Worm (Caenorhabditis elegans) whole organism, L4 larva: ENCODE data around the gene lron-13.
A peak's percentile ranks its signal among the peaks of the same experiment; 100 is the strongest.

ENCODE experiments used
- F26F4.8 ChIP-seq: fragments of 200-800 bp; sonication (Bioruptor generic); conservative IDR thresholded peaks from 2 replicates; pipeline ENCODE4 v1.3.6; 2022; ENCODE audit warnings: missing genetic modification characterization, missing compliant biosample characterization
- F44E2.7 ChIP-seq: fragments of 200-800 bp; sonication (Bioruptor generic); IDR thresholded peaks from 2 replicates; pipeline ENCODE4 v2.1.2; 2022; ENCODE audit warnings: missing genetic modification characterization, missing compliant biosample characterization
- F49E8.2 ChIP-seq: sonication (generic microtip); optimal IDR thresholded peaks from 2 replicates; lab custom pipeline; 2016; ENCODE audit warnings: missing compliant biosample characterization, mild to moderate bottlenecking, missing genetic modification characterization, borderline replicate concordance
- Y48G9A.11 ChIP-seq: fragments of 200-800 bp; sonication (Bioruptor generic); IDR thresholded peaks from 2 replicates; pipeline ENCODE4 v1.3.6; 2022; ENCODE audit warnings: missing genetic modification reagents, missing genetic modification characterization, missing compliant biosample characterization
- Y5F2A.4 ChIP-seq: fragments of 200-800 bp; sonication (Bioruptor generic); optimal IDR thresholded peaks from 2 replicates; lab custom pipeline; 2018; ENCODE audit warnings: mild to moderate bottlenecking, missing genetic modification characterization, missing compliant biosample characterization
- Y75B8A.6 ChIP-seq: fragments of 200-800 bp; sonication (Bioruptor generic); IDR thresholded peaks from 2 replicates; pipeline ENCODE4 v1.3.6; 2022; ENCODE audit warnings: missing genetic modification reagents, missing genetic modification characterization, missing compliant biosample characterization
- aha-1 ChIP-seq: fragments of 150-350 bp; peaks from one replicate; lab custom pipeline; 2014; ENCODE audit warnings: missing biosample characterization, missing genetic modification characterization
- aly-2 ChIP-seq: sonication (generic microtip); optimal IDR thresholded peaks from 2 replicates; lab custom pipeline; 2018; ENCODE audit warnings: missing biosample characterization, missing genetic modification characterization
- attf-4 ChIP-seq: sonication (generic microtip); optimal IDR thresholded peaks from 3 replicates; lab custom pipeline; 2017; ENCODE audit warnings: missing biosample characterization, missing genetic modification characterization
- ceh-28 ChIP-seq: fragments of 150-350 bp; optimal IDR thresholded peaks from 2 replicates; lab custom pipeline; 2014; ENCODE audit warnings: missing biosample characterization, missing genetic modification reagents, missing genetic modification characterization
- ceh-32 ChIP-seq: sonication (generic microtip); optimal IDR thresholded peaks from 2 replicates; lab custom pipeline; 2016; ENCODE audit warnings: mild to moderate bottlenecking, missing genetic modification characterization, missing compliant biosample characterization; ENCODE audit not compliant: poor library complexity
- ceh-82 ChIP-seq: sonication (generic microtip); optimal IDR thresholded peaks from 2 replicates; lab custom pipeline; 2017; ENCODE audit warnings: missing biosample characterization, missing genetic modification characterization
- daf-19 ChIP-seq: fragments of 200-800 bp; sonication (Bioruptor generic); conservative IDR thresholded peaks from 2 replicates; pipeline ENCODE4 v1.3.6; 2022; ENCODE audit warnings: missing genetic modification characterization, missing compliant biosample characterization
- daf-8 ChIP-seq: fragments of 200-800 bp; sonication (Bioruptor generic); IDR thresholded peaks from 2 replicates; pipeline ENCODE4 v1.3.6; 2022; ENCODE audit warnings: missing genetic modification characterization, missing compliant biosample characterization
- dmd-6 ChIP-seq: fragments of 200-800 bp; sonication (Bioruptor generic); IDR thresholded peaks from 2 replicates; pipeline ENCODE4 v1.3.6; 2022; ENCODE audit warnings: missing genetic modification reagents, missing genetic modification characterization, missing compliant biosample characterization
- dmd-8 ChIP-seq: fragments of 200-800 bp; sonication (Bioruptor generic); IDR thresholded peaks from 2 replicates; pipeline ENCODE4 v1.3.6; 2022; ENCODE audit warnings: missing genetic modification characterization, missing compliant biosample characterization
- dpl-1 ChIP-seq: fragments of 150-350 bp; optimal IDR thresholded peaks from 2 replicates; lab custom pipeline; 2014; ENCODE audit warnings: missing biosample characterization, missing genetic modification reagents, missing genetic modification characterization
- duxl-1 ChIP-seq: sonication (generic microtip); optimal IDR thresholded peaks from 2 replicates; lab custom pipeline; 2016; ENCODE audit warnings: mild to moderate bottlenecking, missing genetic modification characterization, moderate library complexity, missing compliant biosample characterization; ENCODE audit not compliant: poor library complexity
- egl-27 ChIP-seq: sonication (generic microtip); optimal IDR thresholded peaks from 3 replicates; lab custom pipeline; 2017; ENCODE audit warnings: missing biosample characterization, missing genetic modification reagents, missing genetic modification characterization
- fos-1 ChIP-seq: fragments of 150-350 bp; optimal IDR thresholded peaks from 2 replicates; lab custom pipeline; 2014; ENCODE audit warnings: missing biosample characterization, missing genetic modification characterization
- hif-1 ChIP-seq, 2 experiments: sonication (generic microtip); optimal IDR thresholded peaks; 2 replicates each; lab custom pipeline; 2016 to 2017; ENCODE audit warnings: missing compliant biosample characterization in 2 of 2, missing genetic modification characterization in 2 of 2, missing genetic modification reagents in 2 of 2, missing genotype in 2 of 2, mild to moderate bottlenecking in 1 of 2
- hmg-1.1 ChIP-seq: fragments of 200-800 bp; sonication (Bioruptor generic); IDR thresholded peaks from 2 replicates; pipeline ENCODE4 v1.3.6; 2022; ENCODE audit warnings: missing genetic modification reagents, missing genetic modification characterization, missing compliant biosample characterization
- jun-1 ChIP-seq: fragments of 150-350 bp; optimal IDR thresholded peaks from 2 replicates; lab custom pipeline; 2014; ENCODE audit warnings: missing biosample characterization, missing genetic modification reagents, missing genetic modification characterization
- lim-7 ChIP-seq: fragments of 200-800 bp; sonication (Bioruptor generic); IDR thresholded peaks from 2 replicates; pipeline ENCODE4 v1.3.6; 2022; ENCODE audit warnings: missing genetic modification characterization, missing compliant biosample characterization
- lin-1 ChIP-seq: fragments of 200-800 bp; sonication (Bioruptor generic); IDR thresholded peaks from 2 replicates; pipeline ENCODE4 v1.3.6; 2022; ENCODE audit warnings: missing genetic modification reagents, missing genetic modification characterization, missing compliant biosample characterization
- lin-13 ChIP-seq: fragments of 150-350 bp; optimal IDR thresholded peaks from 2 replicates; lab custom pipeline; 2014; ENCODE audit warnings: missing biosample characterization, missing genetic modification reagents, missing genetic modification characterization
- lin-29 ChIP-seq: fragments of 200-800 bp; sonication (Bioruptor generic); IDR thresholded peaks from 2 replicates; pipeline ENCODE4 v1.3.6; 2022; ENCODE audit warnings: missing genetic modification reagents, missing genetic modification characterization, missing compliant biosample characterization
- lir-3 ChIP-seq: sonication (generic microtip); optimal IDR thresholded peaks from 2 replicates; lab custom pipeline; 2016; ENCODE audit warnings: mild to moderate bottlenecking, missing genetic modification characterization, missing compliant biosample characterization
- lsy-2 ChIP-seq, 2 experiments: fragments of 150-350 bp in 1 of 2; sonication (generic microtip) in 1 of 2; optimal IDR thresholded peaks; 2 replicates each; lab custom pipeline; 2014 to 2017; ENCODE audit warnings: missing biosample characterization in 2 of 2, missing genetic modification characterization in 2 of 2
- madf-5 ChIP-seq, 2 experiments: fragments of 200-800 bp; sonication (Bioruptor generic); IDR thresholded peaks; 2 replicates each; pipeline ENCODE4 v1.3.6; 2022; ENCODE audit warnings: missing compliant biosample characterization in 2 of 2, missing genetic modification characterization in 2 of 2
- mxl-3 ChIP-seq: fragments of 200-800 bp; sonication (Bioruptor generic); optimal IDR thresholded peaks from 2 replicates; lab custom pipeline; 2018; ENCODE audit warnings: mild to moderate bottlenecking, missing genetic modification characterization, missing compliant biosample characterization
- nhr-10 ChIP-seq: fragments of 150-350 bp; optimal IDR thresholded peaks from 2 replicates; lab custom pipeline; 2014; ENCODE audit warnings: missing biosample characterization, missing genetic modification characterization
- nhr-102 ChIP-seq: sonication (generic microtip); optimal IDR thresholded peaks from 2 replicates; lab custom pipeline; 2016; ENCODE audit warnings: mild to moderate bottlenecking, missing genetic modification characterization, moderate library complexity, missing compliant biosample characterization
- nhr-11 ChIP-seq: fragments of 150-350 bp; optimal IDR thresholded peaks from 2 replicates; lab custom pipeline; 2014; ENCODE audit warnings: missing biosample characterization, missing genetic modification characterization
- nhr-237 ChIP-seq: sonication (generic microtip); optimal IDR thresholded peaks from 2 replicates; lab custom pipeline; 2017; ENCODE audit warnings: missing biosample characterization, missing genetic modification characterization
- nhr-41 ChIP-seq: fragments of 200-800 bp; sonication (Bioruptor generic); IDR thresholded peaks from 2 replicates; pipeline ENCODE4 v1.3.6; 2022; ENCODE audit warnings: missing genetic modification reagents, missing genetic modification characterization, missing compliant biosample characterization
- nhr-6 ChIP-seq: fragments of 150-350 bp; optimal IDR thresholded peaks from 2 replicates; lab custom pipeline; 2014; ENCODE audit warnings: missing biosample characterization, missing genetic modification characterization
- nhr-76 ChIP-seq: fragments of 150-350 bp; optimal IDR thresholded peaks from 2 replicates; lab custom pipeline; 2014; ENCODE audit warnings: missing biosample characterization, missing genetic modification characterization
- nhr-77 ChIP-seq: fragments of 150-350 bp; optimal IDR thresholded peaks from 2 replicates; lab custom pipeline; 2014; ENCODE audit warnings: missing biosample characterization, missing genetic modification characterization
- pha-4 ChIP-seq, 2 experiments: fragments of 150-350 bp in 1 of 2; fragments of 200-800 bp in 1 of 2; sonication (Bioruptor generic) in 1 of 2; IDR thresholded peaks in 1 of 2; optimal IDR thresholded peaks in 1 of 2; 2 replicates each; pipeline versions ENCODE4 v1.3.6 to Lab custom; 2014 to 2022; ENCODE audit warnings: missing genetic modification characterization in 2 of 2, missing genetic modification reagents in 2 of 2, missing biosample characterization in 1 of 2, missing compliant biosample characterization in 1 of 2
- pqm-1 ChIP-seq: sonication (generic microtip); optimal IDR thresholded peaks from 2 replicates; lab custom pipeline; 2017; ENCODE audit warnings: missing biosample characterization, missing genetic modification characterization
- set-16 ChIP-seq: fragments of 200-800 bp; sonication (Bioruptor generic); IDR thresholded peaks from 2 replicates; pipeline ENCODE4 v1.3.6; 2022; ENCODE audit warnings: missing genetic modification reagents, missing genetic modification characterization, missing compliant biosample characterization
- skn-1 ChIP-seq: fragments of 150-350 bp; optimal IDR thresholded peaks from 2 replicates; lab custom pipeline; 2014; ENCODE audit warnings: missing biosample characterization, missing genetic modification characterization
- spr-3 ChIP-seq: fragments of 200-800 bp; sonication (Bioruptor generic); optimal IDR thresholded peaks from 2 replicates; lab custom pipeline; 2018; ENCODE audit warnings: mild to moderate bottlenecking, missing genetic modification characterization, missing compliant biosample characterization
- tag-97 ChIP-seq: fragments of 200-800 bp; sonication (Bioruptor generic); IDR thresholded peaks from 2 replicates; pipeline ENCODE4 v1.3.6; 2022; ENCODE audit warnings: missing genetic modification characterization, missing compliant biosample characterization
- unc-62 ChIP-seq, 3 experiments: fragments of 150-350 bp in 1 of 3; sonication (generic microtip); optimal IDR thresholded peaks in 2 of 3; peaks in 1 of 3; 1 replicate in 1 of 3; 2 replicates in 2 of 3; lab custom pipeline; 2014 to 2017; ENCODE audit warnings: missing biosample characterization in 3 of 3, missing genetic modification characterization in 3 of 3, missing genetic modification reagents in 3 of 3, missing genotype in 1 of 3
- vab-7 ChIP-seq: fragments of 200-800 bp; sonication (Bioruptor generic); IDR thresholded peaks from 2 replicates; pipeline ENCODE4 v1.3.6; 2022; ENCODE audit warnings: missing genetic modification reagents, missing genetic modification characterization, missing compliant biosample characterization
- zfp-3 ChIP-seq: fragments of 200-800 bp; sonication (Bioruptor generic); conservative IDR thresholded peaks from 2 replicates; pipeline ENCODE4 v1.3.6; 2022; ENCODE audit warnings: missing genetic modification reagents, missing genetic modification characterization, missing compliant biosample characterization
- zip-11 ChIP-seq: fragments of 200-800 bp; sonication (Bioruptor generic); IDR thresholded peaks from 2 replicates; pipeline ENCODE4 v1.3.6; 2022; ENCODE audit warnings: missing genetic modification characterization, missing compliant biosample characterization

Gene lron-13

DNA sequence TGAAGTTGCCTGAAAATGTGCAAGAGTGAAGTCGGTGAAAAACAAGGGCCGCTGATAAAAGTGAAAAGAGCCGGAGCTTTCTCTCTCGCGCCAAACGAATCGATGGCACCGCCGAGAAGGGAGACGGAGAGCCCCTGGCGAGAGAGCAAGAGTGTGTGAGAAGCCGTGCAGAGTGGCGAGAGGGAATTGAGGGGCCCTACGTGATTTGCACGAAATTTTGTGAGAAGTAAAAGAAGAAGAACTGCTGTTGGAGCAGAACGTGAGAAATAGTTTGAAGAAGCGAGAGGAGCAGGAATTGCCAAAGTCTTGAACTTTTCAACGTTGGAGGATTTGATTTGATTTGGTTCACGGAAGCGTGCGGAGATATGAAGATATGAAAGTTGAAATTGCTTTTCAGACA is 37.7 kb downstream of the lron-13 start, which contains the start of gene aldo-1 (continued):
- TF ChIP-seq attf-4 (tag; lab: Kevin White, UChicago) = no peak
- no peak for TF ChIP-seq duxl-1
- no peak for TF ChIP-seq nhr-11 (tag; lab: Kevin White, UChicago)
- TF ChIP-seq skn-1 (tag; lab: Kevin White, UChicago) = no peak
- TF ChIP-seq ceh-82 = no peak
- no peak for TF ChIP-seq nhr-6 (tag; lab: Kevin White, UChicago)
- TF ChIP-seq F26F4.8 = no peak
- TF ChIP-seq Y5F2A.4 (GFP tag; lab: Kevin White, UChicago) = no peak
- TF ChIP-seq lin-13 (GFP tag; lab: Kevin White, UChicago) = no peak
- TF ChIP-seq madf-5 (GFP tag; IDR thresholded peaks at IDR 0.05; lab: Robert Waterston, UW) = no peak
- TF ChIP-seq hmg-1.1 (GFP tag; lab: Robert Waterston, UW) = 0 out of 2 replicates have a peak, but pooled peaks have one; percentile 26
- no peak for TF ChIP-seq pqm-1
- TF ChIP-seq vab-7 (GFP tag; lab: Robert Waterston, UW) = no peak
- no peak for TF ChIP-seq nhr-237 (tag; lab: Kevin White, UChicago)
- no peak for TF ChIP-seq F49E8.2
- no peak for TF ChIP-seq Y75B8A.6 (GFP tag; lab: Robert Waterston, UW)
- TF ChIP-seq lin-1 (GFP tag; lab: Robert Waterston, UW) = no peak
- TF ChIP-seq nhr-102 = no peak
- TF ChIP-seq daf-19 = no peak
- TF ChIP-seq Y48G9A.11 = no peak
- no peak for TF ChIP-seq jun-1 (tag; lab: Kevin White, UChicago)
- no peak for TF ChIP-seq nhr-10 (tag; lab: Kevin White, UChicago)
- TF ChIP-seq fos-1 (tag; lab: Kevin White, UChicago) = no peak
- peak; percentile 79 to 99 for TF ChIP-seq hif-1 (tag; optimal IDR thresholded peaks at IDR 0.05; lab: Kevin White, UChicago)
- TF ChIP-seq unc-62 (GFP tag; optimal IDR thresholded peaks at IDR 0.05 in 1 of 2; lab: Kevin White, UChicago) = no peak
- TF ChIP-seq unc-62 (tag; optimal IDR thresholded peaks at IDR 0.05; lab: Kevin White, UChicago) = no peak
- TF ChIP-seq dmd-6 = no peak
- no peak for TF ChIP-seq egl-27 (tag; lab: Kevin White, UChicago)

DNA sequence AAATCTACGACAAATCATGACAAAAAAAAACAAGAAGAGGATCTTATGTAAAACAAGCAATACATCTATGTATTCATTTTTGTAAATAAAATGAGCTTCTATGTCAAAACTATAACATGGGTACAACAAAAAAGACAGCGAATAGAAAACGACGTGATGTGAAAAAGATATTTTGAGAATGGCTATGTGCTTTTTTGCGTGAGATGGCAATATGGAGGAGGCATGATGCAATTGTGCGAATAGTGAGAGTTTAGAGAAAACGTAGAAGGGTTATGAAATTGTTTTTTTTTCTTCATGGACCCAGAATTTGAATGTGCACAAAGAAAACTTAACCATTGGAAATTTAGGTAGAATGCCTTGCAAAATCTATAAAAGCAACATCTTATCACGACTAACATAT is 38.7 kb downstream of the lron-13 start:
- TF ChIP-seq hmg-1.1 (GFP tag; lab: Robert Waterston, UW) (no peak), zip-11 (GFP tag; lab: Robert Waterston, UW) (no peak), set-16 (GFP tag; lab: Robert Waterston, UW) (no peak), lin-29 (GFP tag; lab: Robert Waterston, UW) (no peak), hif-1 (tag; optimal IDR thresholded peaks at IDR 0.05; lab: Kevin White, UChicago) (peak in 1 of 2 experiments; percentile 76), ceh-28 (tag; lab: Kevin White, UChicago) (no peak), aly-2 (no peak), lsy-2 (tag; optimal IDR thresholded peaks at IDR 0.05; lab: Kevin White, UChicago) (peak in 1 of 2 experiments; percentile 27), dmd-8 (GFP tag; lab: Robert Waterston, UW) (no peak), mxl-3 (GFP tag; lab: Kevin White, UChicago) (no peak), tag-97 (GFP tag; lab: Robert Waterston, UW) (no peak), zfp-3 (GFP tag; lab: Robert Waterston, UW) (no peak), lim-7 (GFP tag; lab: Robert Waterston, UW) (no peak), aha-1 (peak; percentile 8), nhr-6 (tag; lab: Kevin White, UChicago) (no peak), nhr-76 (tag; lab: Kevin White, UChicago) (no peak), fos-1 (tag; lab: Kevin White, UChicago) (no peak), F44E2.7 (GFP tag; lab: Robert Waterston, UW) (no peak), madf-5 (GFP tag; IDR thresholded peaks at IDR 0.05; lab: Robert Waterston, UW) (no peak), lir-3 (tag; lab: Kevin White, UChicago) (no peak), nhr-11 (tag; lab: Kevin White, UChicago) (peak; percentile 10), unc-62 (GFP tag; optimal IDR thresholded peaks at IDR 0.05 in 1 of 2; lab: Kevin White, UChicago) (peak in 1 of 2 experiments; percentile 10), unc-62 (tag; optimal IDR thresholded peaks at IDR 0.05; lab: Kevin White, UChicago) (no peak), spr-3 (GFP tag; lab: Kevin White, UChicago) (no peak), lin-13 (GFP tag; lab: Kevin White, UChicago) (no peak), Y75B8A.6 (GFP tag; lab: Robert Waterston, UW) (no peak), dpl-1 (GFP tag; lab: Kevin White, UChicago) (no peak), nhr-77 (tag; lab: Kevin White, UChicago) (no peak), nhr-41 (GFP tag; lab: Robert Waterston, UW) (no peak), nhr-10 (tag; lab: Kevin White, UChicago) (no peak), pha-4 (GFP tag; IDR thresholded peaks at IDR 0.05; lab: Robert Waterston, UW) (no peak), pha-4 (tag; optimal IDR thresholded peaks at IDR 0.05; lab: Kevin White, UChicago) (no peak), nhr-237 (tag; lab: Kevin White, UChicago) (no peak), ceh-32 (tag; lab: Kevin White, UChicago) (no peak), daf-8 (GFP tag; lab: Robert Waterston, UW) (no peak)
